Fruit fly (Drosophila melanogaster): ENCODE results near the gene cv-c.

The cv-c gene

dm6 chr3R:14370199-14370933 lies 111.1 kb downstream of the cv-c start:
- peak; percentile 96 for TF ChIP-seq CG34406 (GFP tag; optimal IDR thresholded peaks at IDR 0.05)
- TF ChIP-seq Hr4 (GFP tag; optimal IDR thresholded peaks at IDR 0.05), result peak; percentile 99
- peak; percentile 97 for TF ChIP-seq Lpt (GFP tag; optimal IDR thresholded peaks at IDR 0.05)
- peak; percentile 96 for TF ChIP-seq lz (GFP tag; optimal IDR thresholded peaks at IDR 0.05)
- TF ChIP-seq CG32006 (GFP tag; optimal IDR thresholded peaks at IDR 0.05), result peak; percentile 98
- peak; percentile 98 for TF ChIP-seq pdm3 (GFP tag; optimal IDR thresholded peaks at IDR 0.05)
- peak; percentile 85 for TF ChIP-seq fd85E (GFP tag; optimal IDR thresholded peaks at IDR 0.05)
- peak; percentile 88 for TF ChIP-seq Sox15 (GFP tag; optimal IDR thresholded peaks at IDR 0.05)
- TF ChIP-seq CG6163 (GFP tag; IDR thresholded peaks at IDR 0.05), result peak; percentile 98
- TF ChIP-seq CG11294 (GFP tag; IDR thresholded peaks at IDR 0.05), result peak; percentile 96
- peak; percentile 91 for TF ChIP-seq CG3032 (tag; optimal IDR thresholded peaks at IDR 0.05)
- peak; percentile 95 for TF ChIP-seq CG31627 (GFP tag; optimal IDR thresholded peaks at IDR 0.05)
- peak; percentile 99 for TF ChIP-seq CG8119 (GFP tag; IDR thresholded peaks at IDR 0.05)
- peak; percentile 97 for TF ChIP-seq Eip75B (GFP tag; optimal IDR thresholded peaks at IDR 0.05)
- peak; percentile 99 for TF ChIP-seq eg (GFP tag; IDR thresholded peaks at IDR 0.05)
- TF ChIP-seq CG7368 (GFP tag; optimal IDR thresholded peaks at IDR 0.05), result peak; percentile 96
- peak; percentile 89 for TF ChIP-seq CG6808 (GFP tag; optimal IDR thresholded peaks at IDR 0.05)
- peak; percentile 94 for TF ChIP-seq Smox (GFP tag; optimal IDR thresholded peaks at IDR 0.05)
- TF ChIP-seq svp (GFP tag), result peak; percentile 98
- TF ChIP-seq fd59A (GFP tag; optimal IDR thresholded peaks at IDR 0.05), result peak; percentile 95
- TF ChIP-seq topi (GFP tag; optimal IDR thresholded peaks at IDR 0.05), result peak; percentile 97
- TF ChIP-seq Ets96B (tag; optimal IDR thresholded peaks at IDR 0.05), result peak; percentile 97
- peak; percentile 87 for TF ChIP-seq CG9139 (GFP tag; optimal IDR thresholded peaks at IDR 0.05)
- TF ChIP-seq Eip78C (GFP tag), result peak; percentile 99
- peak; percentile 94 for TF ChIP-seq CG16779 (tag; optimal IDR thresholded peaks at IDR 0.05)
- TF ChIP-seq Blimp-1 (GFP tag; optimal IDR thresholded peaks at IDR 0.05), result peak; percentile 64
- peak; percentile 87 to 91 for TF ChIP-seq ss (GFP tag; optimal IDR thresholded peaks at IDR 0.05)
- TF ChIP-seq OdsH (GFP tag; optimal IDR thresholded peaks at IDR 0.05), result peak; percentile 98
- TF ChIP-seq CG10669 (GFP tag; optimal IDR thresholded peaks at IDR 0.05), result peak; percentile 96
- TF ChIP-seq CG1621 (tag; optimal IDR thresholded peaks at IDR 0.05), result peak; percentile 95
- TF ChIP-seq vri (GFP tag; optimal IDR thresholded peaks at IDR 0.05), result peak; percentile 93
- TF ChIP-seq CG4318 (GFP tag; optimal IDR thresholded peaks at IDR 0.05), result peak; percentile 96
- peak; percentile 98 for TF ChIP-seq acj6 (GFP tag; optimal IDR thresholded peaks at IDR 0.05)
- peak; percentile 98 for TF ChIP-seq Sox14 (GFP tag; optimal IDR thresholded peaks at IDR 0.05)
- TF ChIP-seq CG6792 (GFP tag; optimal IDR thresholded peaks at IDR 0.05), result peak; percentile 95
- TF ChIP-seq CG3919 (GFP tag; optimal IDR thresholded peaks at IDR 0.05), result peak; percentile 97
- TF ChIP-seq Gug (GFP tag; IDR thresholded peaks at IDR 0.05), result peak; percentile 98
- TF ChIP-seq Sox102F (GFP tag; optimal IDR thresholded peaks at IDR 0.05), result peak; percentile 97
- TF ChIP-seq CG11762 (GFP tag; optimal IDR thresholded peaks at IDR 0.05; ENCODE audit: insufficient read depth), result peak; percentile 96
- TF ChIP-seq net (GFP tag; optimal IDR thresholded peaks at IDR 0.05), result peak; percentile 98
- peak; percentile 94 for TF ChIP-seq CG6276 (GFP tag; optimal IDR thresholded peaks at IDR 0.05)
- TF ChIP-seq fkh (GFP tag; optimal IDR thresholded peaks at IDR 0.05), result no peak
- TF ChIP-seq dac (GFP tag; optimal IDR thresholded peaks at IDR 0.05), result peak; percentile 94
- peak; percentile 79 for TF ChIP-seq Eip93F (GFP tag; optimal IDR thresholded peaks at IDR 0.05)
- peak; percentile 97 for TF ChIP-seq Met (GFP tag; optimal IDR thresholded peaks at IDR 0.05)
- TF ChIP-seq Ets21C (GFP tag; optimal IDR thresholded peaks at IDR 0.05), result peak; percentile 92
- peak; percentile 98 for TF ChIP-seq CG10631 (GFP tag; optimal IDR thresholded peaks at IDR 0.05)
- TF ChIP-seq cyc (GFP tag; optimal IDR thresholded peaks at IDR 0.05), result peak; percentile 96
- TF ChIP-seq CG15336 (GFP tag; IDR thresholded peaks at IDR 0.05), result peak; percentile 99
- peak; percentile 96 for TF ChIP-seq CG8632 (GFP tag; optimal IDR thresholded peaks at IDR 0.05)
- TF ChIP-seq salr (GFP tag; optimal IDR thresholded peaks at IDR 0.05), result peak; percentile 93 to 95

All from whole organism, prepupa.